Worm (Caenorhabditis elegans) whole organism, dauer: ENCODE results near the gene F46G11.4.

Experiments used
- unc-62 ChIP-seq: sonication (generic microtip); optimal IDR thresholded peaks from 2 replicates; lab custom pipeline; 2017; ENCODE audit warnings: missing biosample characterization, missing genetic modification reagents, missing genetic modification characterization

F46G11.4 gene

ce11 chrX:5782153-5782552, 16.4 kb downstream of the F46G11.4 start, which contains the start of gene gakh-1:
Gene gakh-1 (plus strand): TSS chrX:5782499.
- TF ChIP-seq unc-62 (GFP tag; lab: Kevin White, UChicago): no peak

- no peak for TF ChIP-seq unc-62 (GFP tag; lab: Kevin White, UChicago)
Measured at ce11 chrX:5781294-5781693, 17.3 kb downstream of the F46G11.4 start.

ce11 chrX:5780672-5781182, 17.9 kb downstream of the F46G11.4 start, which contains the start of gene sft-4:
Gene sft-4 (minus strand): TSS chrX:5780722.
- no peak for TF ChIP-seq unc-62 (GFP tag; lab: Kevin White, UChicago)

ce11 chrX:5775804-5776252, 22.8 kb downstream of the F46G11.4 start:
- TF ChIP-seq unc-62 (GFP tag; lab: Kevin White, UChicago): no peak

- no peak for TF ChIP-seq unc-62 (GFP tag; lab: Kevin White, UChicago)
Measured at ce11 chrX:5773471-5773870, 25.1 kb downstream of the F46G11.4 start, which contains the start of gene sym-3. Gene sym-3 (plus strand): TSS chrX:5773771.

- no peak for TF ChIP-seq unc-62 (GFP tag; lab: Kevin White, UChicago)
Measured at ce11 chrX:5772538-5773154, 25.9 kb downstream of the F46G11.4 start.

- TF ChIP-seq unc-62 (GFP tag; lab: Kevin White, UChicago): no peak
Measured at ce11 chrX:5770648-5771047, 27.9 kb downstream of the F46G11.4 start, which contains the start of gene C54H2.4. Gene C54H2.4 (minus strand): TSS chrX:5770748.

ce11 chrX:5764739-5765138, 33.9 kb downstream of the F46G11.4 start:
- no peak for TF ChIP-seq unc-62 (GFP tag; lab: Kevin White, UChicago)

- TF ChIP-seq unc-62 (GFP tag; lab: Kevin White, UChicago): no peak
Measured at ce11 chrX:5763904-5764303, 34.7 kb downstream of the F46G11.4 start.

- TF ChIP-seq unc-62 (GFP tag; lab: Kevin White, UChicago): no peak
Measured at ce11 chrX:5763292-5763691, 35.3 kb downstream of the F46G11.4 start, which contains the start of gene tag-294. Gene tag-294 (minus strand): TSS chrX:5763392.

ce11 chrX:5753141-5753540, 45.4 kb downstream of the F46G11.4 start:
- no peak for TF ChIP-seq unc-62 (GFP tag; lab: Kevin White, UChicago)
